Worm (Caenorhabditis elegans): Measurements from ENCODE around the gene cgef-1.

DNA sequence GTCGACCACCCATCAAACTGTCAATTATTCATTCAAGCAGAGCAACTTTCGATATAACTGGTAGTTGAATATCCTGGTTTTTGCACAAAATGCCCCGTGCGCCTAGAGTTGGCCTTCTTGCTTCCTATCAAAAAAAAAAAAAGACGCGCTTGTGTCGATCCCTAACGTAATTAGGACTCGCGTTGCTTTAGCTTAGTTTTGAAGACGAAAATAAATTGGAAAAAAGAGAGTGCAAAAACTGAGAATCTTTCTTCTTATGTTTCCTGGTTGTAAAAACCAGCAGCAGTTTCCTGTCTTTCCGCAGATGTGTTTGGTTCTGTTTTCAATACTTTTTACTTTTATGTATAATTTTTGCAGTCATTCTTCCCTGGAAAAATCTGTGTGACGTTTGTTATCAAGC is 6.1 kb downstream of the cgef-1 start:
- TF ChIP-seq hmg-4 (GFP tag; optimal IDR thresholded peaks at IDR 0.05) (no peak), tbx-11 (GFP tag; IDR thresholded peaks at IDR 0.05) (no peak), F13C5.2 (tag; optimal IDR thresholded peaks at IDR 0.05) (no peak), aly-1 (tag; optimal IDR thresholded peaks at IDR 0.05) (no peak), flt-1 (GFP tag; IDR thresholded peaks at IDR 0.05) (no peak)
